Fruit fly (Drosophila melanogaster): ENCODE data around the gene CG15784.

CG15784 gene

DNA sequence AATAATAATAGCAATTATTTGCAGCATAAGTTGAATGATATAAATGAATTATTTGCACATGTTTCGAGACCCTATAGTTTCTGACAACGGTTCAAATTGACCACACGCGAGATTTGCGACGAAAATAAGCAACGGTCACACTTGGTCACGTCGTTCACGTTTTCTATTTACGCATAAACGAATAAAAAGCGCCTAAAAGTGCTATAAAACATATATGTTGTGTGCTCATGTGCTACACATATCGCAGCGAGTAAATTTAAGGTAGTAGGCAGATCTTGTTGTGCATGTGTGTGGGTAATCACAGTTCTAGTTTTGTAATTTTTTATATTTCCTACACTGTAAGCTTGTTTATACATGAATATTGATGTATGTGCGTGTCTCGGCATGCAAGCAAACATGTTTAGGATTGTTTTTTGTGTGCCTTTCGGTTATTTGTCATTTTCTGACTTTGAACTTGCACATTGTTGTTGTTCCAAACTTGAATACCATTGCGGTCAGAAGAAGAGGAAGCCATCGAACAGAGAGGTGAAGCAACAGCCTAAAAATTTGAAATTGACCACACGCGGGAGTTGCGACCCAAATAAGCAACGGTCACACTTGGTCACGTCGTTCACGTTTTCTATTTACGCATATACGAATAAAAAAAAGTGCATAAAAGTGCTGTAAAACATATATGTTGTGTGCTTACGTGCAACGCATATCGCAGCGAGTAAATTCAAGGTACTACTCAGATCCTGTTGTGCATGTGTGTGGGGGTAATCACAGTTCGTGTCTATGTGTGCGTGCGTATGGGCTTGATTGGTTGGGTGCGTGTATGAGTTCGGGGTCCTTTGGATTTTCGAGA lies 7.7 kb upstream of the CG15784 start, which contains the start of gene Usp16-45 (continued):
- TF ChIP-seq Bgb (GFP tag; IDR thresholded peaks at IDR 0.05; ENCODE audit: partially characterized antibody) (peak; percentile 25; the same call in 1 of the 2 replicates), CG17385 (GFP tag; optimal IDR thresholded peaks at IDR 0.05) (peak; percentile 47), CG10565 (GFP tag; optimal IDR thresholded peaks at IDR 0.05) (no peak), CG16813 (GFP tag; IDR thresholded peaks at IDR 0.05; ENCODE audit: partially characterized antibody) (peak; percentile 41; the same call in 1 of the 3 replicates), scrt (GFP tag; optimal IDR thresholded peaks at IDR 0.05) (peak; percentile 41), al (GFP tag; IDR thresholded peaks at IDR 0.05) (no peak), CG32772 (GFP tag; IDR thresholded peaks at IDR 0.05) (no peak), unpg (GFP tag; optimal IDR thresholded peaks at IDR 0.05) (no peak)

DNA sequence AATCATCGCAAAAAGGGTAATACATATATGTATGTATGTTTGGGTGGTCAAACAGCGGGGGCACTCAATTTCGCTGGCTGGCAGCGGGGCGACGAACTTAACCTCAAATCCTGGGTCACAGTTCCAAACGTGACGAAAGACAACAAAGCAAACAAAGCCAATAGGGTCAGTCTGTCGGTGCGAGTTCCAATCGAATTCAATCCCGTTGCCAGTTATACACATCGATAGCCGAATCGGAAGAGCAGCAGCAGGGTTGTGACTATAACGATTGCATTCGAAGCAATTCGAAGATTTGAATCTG lies 7.2 kb upstream of the CG15784 start:
- TF ChIP-seq Med (GFP tag), result peak; percentile 36
- peak; percentile 33 for TF ChIP-seq Ets65A (GFP tag)
- peak; percentile 95 for TF ChIP-seq bigmax (GFP tag; optimal IDR thresholded peaks at IDR 0.05)
- TF ChIP-seq sna (GFP tag; IDR thresholded peaks at IDR 0.05; ENCODE audit: partially characterized antibody), result no peak
- peak; percentile 40 for TF ChIP-seq cg (GFP tag; optimal IDR thresholded peaks at IDR 0.05)
- TF ChIP-seq Meics (GFP tag; optimal IDR thresholded peaks at IDR 0.05), result peak; percentile 80
- TF ChIP-seq MESR4 (GFP tag; optimal IDR thresholded peaks at IDR 0.05), result peak; percentile 74
- TF ChIP-seq nom (GFP tag; optimal IDR thresholded peaks at IDR 0.05), result peak; percentile 27
- TF ChIP-seq D19A (tag; optimal IDR thresholded peaks at IDR 0.05), result no peak
- peak in 1 of 2 experiments; percentile 78 for TF ChIP-seq Hr78 (GFP tag; optimal IDR thresholded peaks at IDR 0.05)
- TF ChIP-seq zfh2 (GFP tag; optimal IDR thresholded peaks at IDR 0.05), result no peak

dm6 chrX:5427261-5427660 lies 2.1 kb upstream of the CG15784 start, which contains the start of gene CG16756:
TSS of gene CG16756 (plus strand) at chrX:5427517.
- TF ChIP-seq CG34376 (GFP tag; optimal IDR thresholded peaks at IDR 0.05), result peak; percentile 60
- TF ChIP-seq CG3995 (GFP tag; optimal IDR thresholded peaks at IDR 0.05), result no peak
- peak; percentile 40 for TF ChIP-seq CG10543 (GFP tag; optimal IDR thresholded peaks at IDR 0.05)
- TF ChIP-seq sug (tag; optimal IDR thresholded peaks at IDR 0.05), result peak; percentile 48
- peak; percentile 58 for TF ChIP-seq ftz-f1 (GFP tag; optimal IDR thresholded peaks at IDR 0.05)
- TF ChIP-seq Med (GFP tag), result peak; percentile 14
- peak; percentile 43 for TF ChIP-seq ERR (GFP tag; optimal IDR thresholded peaks at IDR 0.05)
- TF ChIP-seq CG9609 (GFP tag; optimal IDR thresholded peaks at IDR 0.05), result no peak

- TF ChIP-seq Ravus (GFP tag; IDR thresholded peaks at IDR 0.05) (no peak), dmrt99B (tag; optimal IDR thresholded peaks at IDR 0.05) (peak; percentile 2), Pdp1 (GFP tag; optimal IDR thresholded peaks at IDR 0.05) (peak in 1 of 2 experiments; percentile 86), CG15696 (tag; optimal IDR thresholded peaks at IDR 0.05) (no peak), Hr78 (GFP tag; optimal IDR thresholded peaks at IDR 0.05) (no peak), zfh1 (GFP tag; IDR thresholded peaks at IDR 0.05) (no peak), CG15479 (GFP tag; optimal IDR thresholded peaks at IDR 0.05) (no peak), Deaf1 (tag; optimal IDR thresholded peaks at IDR 0.05) (peak; percentile 12), unc-4 (GFP tag; IDR thresholded peaks at IDR 0.05; ENCODE audit: partially characterized antibody) (no peak), B-H2 (GFP tag; optimal IDR thresholded peaks at IDR 0.05) (peak; percentile 3), kay (GFP tag; optimal IDR thresholded peaks at IDR 0.05) (peak; percentile 31), nerfin-1 (tag; optimal IDR thresholded peaks at IDR 0.05) (no peak), dati (GFP tag; IDR thresholded peaks at IDR 0.05) (no peak), CG32772 (GFP tag; IDR thresholded peaks at IDR 0.05) (no peak), slp2 (GFP tag; optimal IDR thresholded peaks at IDR 0.05) (no peak), Aef1 (GFP tag; IDR thresholded peaks at IDR 0.05) (no peak), insv (GFP tag; optimal IDR thresholded peaks at IDR 0.05) (no peak), Trl (optimal IDR thresholded peaks at IDR 0.05) (peak; percentile 25 to 37), Trl (GFP tag; optimal IDR thresholded peaks at IDR 0.05) (no peak)
Observed at dm6 chrX:5428341-5429077, 862 bp upstream of the CG15784 start.
